Fruit fly (Drosophila melanogaster) whole organism, prepupa: ENCODE results near the gene CG17601.

Experiments
- Blimp-1 ChIP-seq: fragments of 200-800 bp; sonication (Bioruptor generic); optimal IDR thresholded peaks from 3 replicates; lab custom pipeline; 2017; ENCODE audit warnings: missing biosample characterization, missing genetic modification characterization, mild to moderate bottlenecking, moderate library complexity, missing genetic modification reagents
- CG10669 ChIP-seq: fragments of 200-800 bp; sonication (Bioruptor generic); optimal IDR thresholded peaks from 3 replicates; lab custom pipeline; 2018; ENCODE audit warnings: missing biosample characterization, mild to moderate bottlenecking, missing genetic modification characterization, moderate library complexity
- CG11902 ChIP-seq: fragments of 200-800 bp; sonication (Bioruptor generic); optimal IDR thresholded peaks from 3 replicates; lab custom pipeline; 2016; ENCODE audit warnings: missing biosample characterization, missing genetic modification characterization
- CG1621 ChIP-seq: fragments of 200-800 bp; sonication (Bioruptor generic); optimal IDR thresholded peaks from 3 replicates; lab custom pipeline; 2018; ENCODE audit warnings: missing biosample characterization, mild to moderate bottlenecking, missing genetic modification characterization
- CG16779 ChIP-seq: fragments of 200-800 bp; sonication (Bioruptor generic); optimal IDR thresholded peaks from 3 replicates; lab custom pipeline; 2017; ENCODE audit warnings: missing biosample characterization, mild to moderate bottlenecking, missing genetic modification characterization
- CG6163 ChIP-seq: fragments of 200-800 bp; sonication (Bioruptor generic); IDR thresholded peaks from 3 replicates; pipeline ENCODE4 v1.3.6; 2022; ENCODE audit warnings: missing biosample characterization, missing genetic modification characterization
- CG6792 ChIP-seq: fragments of 200-800 bp; sonication (Bioruptor generic); optimal IDR thresholded peaks from 3 replicates; lab custom pipeline; 2016; ENCODE audit warnings: missing biosample characterization, missing genetic modification characterization
- CG6808 ChIP-seq: fragments of 200-800 bp; sonication (Bioruptor generic); optimal IDR thresholded peaks from 3 replicates; lab custom pipeline; 2017; ENCODE audit warnings: missing biosample characterization, missing genetic modification characterization, mild to moderate bottlenecking, moderate library complexity, missing genetic modification reagents
- CG6854 ChIP-seq: fragments of 200-800 bp; sonication (Bioruptor generic); optimal IDR thresholded peaks from 2 replicates; lab custom pipeline; 2017; ENCODE audit warnings: missing biosample characterization, mild to moderate bottlenecking, missing genetic modification characterization
- CG7368 ChIP-seq: fragments of 200-800 bp; sonication (Bioruptor generic); optimal IDR thresholded peaks from 3 replicates; lab custom pipeline; 2016; ENCODE audit warnings: missing biosample characterization, missing genetic modification characterization
- CG8319 ChIP-seq: fragments of 200-800 bp; sonication (Bioruptor generic); optimal IDR thresholded peaks from 3 replicates; lab custom pipeline; 2016; ENCODE audit warnings: missing biosample characterization, missing genetic modification characterization
- CG8632 ChIP-seq: fragments of 200-800 bp; sonication (Bioruptor generic); optimal IDR thresholded peaks from 3 replicates; lab custom pipeline; 2016; ENCODE audit warnings: missing biosample characterization, missing genetic modification characterization
- CG9139 ChIP-seq: fragments of 200-800 bp; sonication (Bioruptor generic); optimal IDR thresholded peaks from 3 replicates; lab custom pipeline; 2017; ENCODE audit warnings: missing biosample characterization, mild to moderate bottlenecking, missing genetic modification characterization
- Eip78C ChIP-seq: fragments of 200-800 bp; sonication (Bioruptor generic); peaks from one replicate; lab custom pipeline; 2016; ENCODE audit warnings: missing biosample characterization, missing genetic modification characterization
- Eip93F ChIP-seq: fragments of 200-800 bp; sonication (Bioruptor generic); optimal IDR thresholded peaks from 2 replicates; lab custom pipeline; 2016; ENCODE audit warnings: missing biosample characterization, mild to moderate bottlenecking, missing genetic modification characterization
- Ets96B ChIP-seq: fragments of 200-800 bp; optimal IDR thresholded peaks from 2 replicates; lab custom pipeline; 2019; ENCODE audit warnings: missing biosample characterization, mild to moderate bottlenecking, missing genetic modification characterization, moderate library complexity
- Smox ChIP-seq: fragments of 200-800 bp; sonication (Bioruptor generic); optimal IDR thresholded peaks from 3 replicates; lab custom pipeline; 2016; ENCODE audit warnings: missing biosample characterization, missing genetic modification characterization
- Sox14 ChIP-seq: fragments of 200-800 bp; sonication (Bioruptor generic); optimal IDR thresholded peaks from 3 replicates; lab custom pipeline; 2016; ENCODE audit warnings: missing biosample characterization, missing genetic modification characterization
- Sox15 ChIP-seq: fragments of 200-800 bp; sonication (Bioruptor generic); optimal IDR thresholded peaks from 3 replicates; lab custom pipeline; 2016; ENCODE audit warnings: missing biosample characterization, missing genetic modification characterization
- cyc ChIP-seq: fragments of 200-800 bp; sonication (Bioruptor generic); optimal IDR thresholded peaks from 3 replicates; lab custom pipeline; 2016; ENCODE audit warnings: missing biosample characterization, missing genetic modification characterization
- eg ChIP-seq: fragments of 200-800 bp; sonication (Bioruptor generic); IDR thresholded peaks from 3 replicates; pipeline ENCODE4 v1.3.6; 2022; ENCODE audit warnings: missing biosample characterization, missing genetic modification characterization
- esn ChIP-seq: fragments of 200-800 bp; sonication (Bioruptor generic); optimal IDR thresholded peaks from 2 replicates; lab custom pipeline; 2016; ENCODE audit warnings: missing biosample characterization, mild to moderate bottlenecking, missing genetic modification characterization, moderate library complexity
- fd85E ChIP-seq: fragments of 200-800 bp; sonication (Bioruptor generic); optimal IDR thresholded peaks from 3 replicates; lab custom pipeline; 2016; ENCODE audit warnings: missing biosample characterization, missing genetic modification characterization
- fkh ChIP-seq: fragments of 200-800 bp; sonication (Bioruptor generic); optimal IDR thresholded peaks from 3 replicates; lab custom pipeline; 2017; ENCODE audit warnings: missing biosample characterization, mild to moderate bottlenecking, missing genetic modification characterization, moderate library complexity
- pdm3 ChIP-seq: fragments of 200-800 bp; sonication (Bioruptor generic); optimal IDR thresholded peaks from 3 replicates; lab custom pipeline; 2016; ENCODE audit warnings: missing biosample characterization, missing genetic modification characterization
- spab ChIP-seq: fragments of 200-800 bp; sonication (Bioruptor generic); optimal IDR thresholded peaks from 2 replicates; lab custom pipeline; 2017; ENCODE audit warnings: missing biosample characterization, mild to moderate bottlenecking, missing genetic modification characterization, missing genetic modification reagents
- svp ChIP-seq: fragments of 200-800 bp; sonication (Bioruptor generic); peaks from one replicate; lab custom pipeline; 2016; ENCODE audit warnings: missing biosample characterization, missing genetic modification characterization
- topi ChIP-seq: fragments of 200-800 bp; sonication (Bioruptor generic); optimal IDR thresholded peaks from 3 replicates; lab custom pipeline; 2016; ENCODE audit warnings: missing biosample characterization, missing genetic modification characterization
- vri ChIP-seq: fragments of 200-800 bp; sonication (Bioruptor generic); optimal IDR thresholded peaks from 3 replicates; lab custom pipeline; 2016; ENCODE audit warnings: missing biosample characterization, mild to moderate bottlenecking, missing genetic modification characterization

The CG17601 gene

DNA sequence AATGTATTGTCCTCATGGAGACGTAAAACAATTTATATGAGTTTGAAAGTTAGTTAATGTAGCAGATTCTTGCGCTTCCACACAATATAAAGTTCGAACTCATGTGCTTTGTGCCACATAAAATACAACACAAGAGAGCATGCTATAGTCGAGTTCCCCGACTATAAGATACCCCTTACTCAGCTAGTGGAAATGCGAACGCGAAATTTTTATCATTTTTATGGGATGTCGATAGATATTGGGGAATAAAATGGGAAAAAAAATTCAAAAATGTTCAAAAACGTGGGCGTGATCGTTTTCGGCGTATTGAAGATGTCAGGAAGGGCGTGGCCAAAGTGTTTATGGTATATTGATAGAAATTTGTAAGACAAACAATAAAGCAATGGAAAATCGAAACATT is 36.1 kb upstream of the CG17601 start:
- TF ChIP-seq topi (GFP tag; lab: Kevin White, UChicago) (no peak), pdm3 (GFP tag; lab: Kevin White, UChicago) (no peak), CG6163 (GFP tag; lab: Robert Waterston, UW) (no peak), CG8319 (GFP tag; lab: Kevin White, UChicago) (no peak)
- TF ChIP-seq, all 60 proteins: peak for 0

DNA sequence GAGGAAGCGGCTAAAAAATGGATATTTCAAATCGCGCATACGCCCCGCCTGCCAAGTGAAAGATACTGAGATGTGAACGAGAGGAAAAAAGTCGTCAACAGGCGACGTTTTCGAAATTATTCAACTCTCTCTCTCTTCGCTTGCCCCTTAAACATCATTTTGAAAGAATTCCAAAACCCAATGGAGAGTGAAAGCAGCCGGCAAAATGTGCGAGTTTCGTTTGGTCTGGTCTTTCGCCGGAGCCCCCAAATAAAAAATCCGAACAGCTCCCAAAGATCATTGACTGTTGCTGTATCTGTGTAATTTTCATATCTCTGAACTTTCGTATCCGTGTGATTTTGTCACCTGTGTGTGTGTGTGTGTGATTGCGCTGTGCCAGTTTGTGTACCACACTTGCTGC is 34.8 kb upstream of the CG17601 start:
- TF ChIP-seq Blimp-1 (GFP tag; lab: Kevin White, UChicago) (peak; percentile 85), CG8632 (GFP tag; lab: Kevin White, UChicago) (no peak)

DNA sequence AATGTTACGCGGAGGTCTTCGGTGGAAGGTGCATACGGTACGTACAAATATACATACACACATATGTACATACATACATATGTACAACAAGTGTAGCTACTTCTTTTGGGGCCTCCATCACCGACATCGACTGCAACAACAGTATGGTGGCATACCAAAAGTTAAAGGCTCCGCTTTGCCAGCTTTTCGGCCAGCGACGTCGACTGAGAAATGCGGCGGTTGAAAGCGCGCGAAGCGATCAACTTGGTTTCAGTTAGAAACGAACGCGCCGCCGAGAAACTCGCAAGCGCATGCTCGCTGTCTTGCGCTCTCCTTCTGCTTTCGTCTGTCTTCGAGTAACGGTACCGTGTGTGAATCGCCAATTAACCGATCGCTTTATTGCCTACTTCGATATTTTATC is 31.9 kb upstream of the CG17601 start, which contains the start of gene CG17600:
TSS of gene CG17600 (plus strand) at position 250 of the 400 bp plus-strand sequence.
- TF ChIP-seq Ets96B (tag; lab: Kevin White, UChicago) (no peak), Blimp-1 (GFP tag; lab: Kevin White, UChicago) (peak; percentile 2), Eip78C (GFP tag; lab: Kevin White, UChicago) (peak; percentile 20), CG6854 (GFP tag; lab: Kevin White, UChicago) (peak; percentile 56)
- TF ChIP-seq, all 60 proteins: peak for 3

DNA sequence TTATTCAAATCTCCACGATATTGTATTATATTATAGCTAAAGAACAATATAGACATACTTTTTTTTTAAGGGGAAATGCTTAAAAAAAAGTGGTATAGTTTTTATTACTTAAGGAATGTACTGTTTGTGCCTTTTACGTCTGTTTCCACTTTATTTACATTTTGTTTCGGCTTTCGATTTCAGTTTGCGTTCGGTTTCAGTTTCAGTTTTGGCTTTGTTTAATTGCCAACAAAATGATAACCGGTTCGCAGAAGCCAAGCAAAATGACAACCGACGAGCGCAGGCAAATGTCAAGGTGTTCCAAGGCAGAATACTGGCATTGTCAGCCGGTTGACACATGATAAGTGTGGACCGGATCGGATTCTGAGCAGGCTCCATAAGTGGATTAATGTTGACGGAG is 19.7 kb upstream of the CG17601 start:
- TF ChIP-seq Eip78C (GFP tag; lab: Kevin White, UChicago) (peak; percentile 41), Blimp-1 (GFP tag; lab: Kevin White, UChicago) (peak; percentile 91), cyc (GFP tag; lab: Kevin White, UChicago) (no peak)
- TF ChIP-seq, all 60 proteins: peak for 2

DNA sequence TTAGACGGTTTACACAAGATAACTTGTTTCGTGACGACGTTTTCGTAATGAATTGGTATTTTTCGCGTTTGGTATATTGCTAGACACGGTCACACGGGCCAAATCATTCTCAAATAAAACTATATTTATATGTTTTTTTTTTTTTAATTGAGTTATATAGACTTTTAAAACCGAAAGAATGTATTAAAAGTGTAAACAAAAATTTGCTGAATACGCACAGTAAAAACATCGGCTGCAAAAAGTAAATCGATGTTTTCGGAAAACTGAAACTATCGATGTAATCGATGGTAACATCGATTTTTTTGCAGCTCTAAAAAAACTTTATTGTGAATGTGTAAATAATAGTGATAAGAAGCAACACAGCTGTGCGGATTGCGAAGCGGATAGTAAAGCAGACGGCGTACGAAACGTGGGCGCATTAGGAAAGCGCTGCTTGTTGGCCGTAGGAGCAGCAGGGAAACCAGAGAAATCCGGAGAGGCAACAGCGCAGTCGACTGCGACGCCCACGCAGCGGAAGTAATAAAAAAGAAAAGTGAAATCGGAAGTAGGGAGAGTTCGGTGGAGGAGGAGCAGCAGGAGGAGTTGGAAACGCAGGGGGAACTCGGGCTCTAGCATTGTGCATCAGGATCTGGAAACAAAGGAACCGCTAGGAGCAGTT is 17.1 kb upstream of the CG17601 start, which contains the start of gene S6kII:
TSS of gene S6kII (plus strand) at position 301 of the 658 bp plus-strand sequence.
- TF ChIP-seq CG16779 (no peak), Sox15 (no peak), fkh (GFP tag; lab: Kevin White, UChicago) (peak; percentile 79), esn (GFP tag; lab: Kevin White, UChicago) (peak; percentile 6), Blimp-1 (GFP tag; lab: Kevin White, UChicago) (peak; percentile 55), CG10669 (GFP tag; lab: Kevin White, UChicago) (no peak), cyc (GFP tag; lab: Kevin White, UChicago) (no peak), CG6854 (GFP tag; lab: Kevin White, UChicago) (peak; percentile 21), CG11902 (GFP tag; lab: Kevin White, UChicago) (no peak), Eip78C (GFP tag; lab: Kevin White, UChicago) (peak; percentile 63), CG7368 (GFP tag; lab: Kevin White, UChicago) (no peak)

DNA sequence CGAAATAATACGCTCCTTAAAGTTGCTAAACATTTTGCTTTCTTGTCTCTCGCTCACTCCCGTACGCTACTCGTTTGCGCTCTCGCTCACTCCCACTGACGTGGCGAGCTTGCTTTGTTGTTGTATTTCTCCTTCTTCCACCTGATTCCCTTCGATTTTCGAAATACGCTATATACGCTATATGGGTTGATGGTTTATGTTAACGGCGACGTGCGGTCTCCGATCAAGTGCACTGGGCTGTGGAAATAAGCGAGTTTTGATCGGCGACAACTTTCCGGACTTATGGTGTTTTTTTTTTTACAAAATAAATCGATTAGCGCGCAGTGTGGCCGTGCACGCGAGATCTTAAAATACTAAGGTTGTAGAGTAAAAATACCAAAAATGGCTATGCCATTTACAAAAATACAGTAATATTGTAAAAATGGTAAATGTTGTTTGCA is 6.8 kb upstream of the CG17601 start, which contains the start of gene CG17598:
TSS of gene CG17598 (minus strand) at position 319 of the 440 bp plus-strand sequence.
- TF ChIP-seq CG1621 (peak; percentile 36), esn (GFP tag; lab: Kevin White, UChicago) (no peak), Eip78C (GFP tag; lab: Kevin White, UChicago) (peak; percentile 63), Sox14 (GFP tag; lab: Kevin White, UChicago) (peak; percentile 24), CG6163 (GFP tag; lab: Robert Waterston, UW) (no peak)

DNA sequence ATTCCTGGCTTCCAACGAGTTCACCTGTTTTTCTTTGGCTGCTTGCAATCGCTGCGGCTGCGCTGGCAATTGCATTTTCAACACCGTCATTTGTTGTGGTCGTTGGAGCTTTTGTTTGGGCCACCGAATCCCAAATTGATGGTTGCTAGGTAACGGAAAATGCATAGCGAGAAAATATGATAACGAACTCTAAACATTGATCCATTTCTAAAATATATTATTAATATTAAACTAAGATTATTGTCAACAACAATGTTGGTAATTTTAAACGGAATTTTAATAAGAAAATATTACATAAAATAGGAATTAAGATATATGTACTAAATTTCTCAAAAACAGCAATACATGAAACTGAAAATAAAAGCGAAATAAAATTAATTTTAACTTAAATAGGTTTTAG is 2.7 kb upstream of the CG17601 start, which contains the start of gene Cluap1:
TSS of gene Cluap1 (minus strand) at position 101 of the 400 bp plus-strand sequence.
- TF ChIP-seq spab (GFP tag; lab: Kevin White, UChicago) (no peak), esn (GFP tag; lab: Kevin White, UChicago) (no peak), CG8319 (GFP tag; lab: Kevin White, UChicago) (no peak), Smox (GFP tag; lab: Kevin White, UChicago) (no peak), svp (GFP tag; lab: Kevin White, UChicago) (no peak), CG6808 (GFP tag; lab: Kevin White, UChicago) (no peak), Eip93F (GFP tag; lab: Kevin White, UChicago) (no peak), vri (no peak), Blimp-1 (GFP tag; lab: Kevin White, UChicago) (no peak), CG9139 (GFP tag; lab: Kevin White, UChicago) (no peak), CG6792 (GFP tag; lab: Kevin White, UChicago) (no peak), eg (GFP tag; lab: Robert Waterston, UW) (no peak), fd85E (GFP tag; lab: Kevin White, UChicago) (no peak), CG16779 (no peak)
